Fruit fly (Drosophila melanogaster) whole organism, embryonic: ENCODE data around the gene CG14052.

ENCODE experiments used
- CG12391 ChIP-seq: fragments of 200-800 bp; sonication (Bioruptor generic); optimal IDR thresholded peaks from 3 replicates; lab custom pipeline; 2018; ENCODE audit warnings: missing biosample characterization, mild to moderate bottlenecking, missing genetic modification characterization, moderate library complexity
- CG12659 ChIP-seq: fragments of 200-800 bp; sonication (Bioruptor generic); optimal IDR thresholded peaks from 3 replicates; lab custom pipeline; 2017; ENCODE audit warnings: mild to moderate bottlenecking, missing biosample characterization, missing genetic modification reagents, missing genetic modification characterization
- CG13894 ChIP-seq: fragments of 200-800 bp; sonication (Bioruptor generic); optimal IDR thresholded peaks from 3 replicates; lab custom pipeline; 2018; ENCODE audit warnings: missing biosample characterization, mild to moderate bottlenecking, missing genetic modification characterization, moderate library complexity
- CG14965 ChIP-seq: fragments of 200-800 bp; sonication (Bioruptor generic); optimal IDR thresholded peaks from 2 replicates; lab custom pipeline; 2016; ENCODE audit warnings: missing biosample characterization, missing genetic modification characterization, borderline replicate concordance
- CG1832 ChIP-seq: fragments of 200-800 bp; sonication (Bioruptor generic); optimal IDR thresholded peaks from 2 replicates; lab custom pipeline; 2017; ENCODE audit warnings: missing biosample characterization, mild to moderate bottlenecking, missing genetic modification characterization, inconsistent platforms
- CG4404 ChIP-seq: fragments of 200-800 bp; sonication (Bioruptor generic); IDR thresholded peaks from 2 replicates; pipeline ENCODE4 v1.3.6; 2022; ENCODE audit warnings: missing biosample characterization, missing genetic modification characterization
- Hmr ChIP-seq: fragments of 200-800 bp; sonication (Bioruptor generic); optimal IDR thresholded peaks from 3 replicates; lab custom pipeline; 2017; ENCODE audit warnings: mild to moderate bottlenecking, missing biosample characterization, missing genetic modification reagents, missing genetic modification characterization
- chn ChIP-seq: fragments of 200-800 bp; sonication (Bioruptor generic); optimal IDR thresholded peaks from 2 replicates; lab custom pipeline; 2016; ENCODE audit warnings: missing biosample characterization, missing genetic modification characterization
- gcm ChIP-seq: fragments of 200-800 bp; sonication (Bioruptor generic); optimal IDR thresholded peaks from 2 replicates; lab custom pipeline; 2019; ENCODE audit warnings: missing biosample characterization, mild to moderate bottlenecking, missing genetic modification characterization, moderate library complexity
- sug ChIP-seq: fragments of 200-800 bp; optimal IDR thresholded peaks from 2 replicates; lab custom pipeline; 2019; ENCODE audit warnings: missing biosample characterization, mild to moderate bottlenecking, missing genetic modification characterization, moderate library complexity
- tin ChIP-seq: fragments of 200-800 bp; sonication (Bioruptor generic); optimal IDR thresholded peaks from 3 replicates; lab custom pipeline; 2016; ENCODE audit warnings: missing biosample characterization, missing genetic modification characterization
- ttk ChIP-seq: fragments of 200-800 bp; sonication (Bioruptor generic); IDR thresholded peaks from 2 replicates; pipeline ENCODE4 v2.1.2; 2022; ENCODE audit warnings: missing biosample characterization, missing genetic modification characterization

DNA sequence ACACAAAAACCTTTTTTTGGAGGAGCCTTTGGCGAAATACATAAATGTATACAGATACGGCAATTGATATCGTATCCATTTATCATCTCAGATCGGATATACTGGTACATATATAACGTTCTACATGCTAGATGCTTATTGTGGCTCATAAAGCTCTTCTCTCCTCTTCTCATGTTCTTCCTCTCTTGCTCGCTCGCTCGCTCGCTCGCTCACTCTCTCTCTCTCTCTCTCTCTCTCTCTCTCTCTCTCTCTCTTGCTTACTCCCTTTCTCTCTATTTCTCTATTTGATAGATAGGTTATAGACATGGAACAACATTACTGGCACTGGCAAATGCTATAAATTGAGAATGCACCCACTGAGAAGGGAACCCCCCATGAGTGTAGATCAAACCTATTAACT, 31.5 kb downstream of the CG14052 start:
- TF ChIP-seq CG14965 (GFP tag; lab: Kevin White, UChicago) = no peak
- TF ChIP-seq Hmr (GFP tag; lab: Kevin White, UChicago) = no peak
- no peak for TF ChIP-seq sug (tag; lab: Kevin White, UChicago)
- peak; percentile 70 for TF ChIP-seq CG1832 (GFP tag; lab: Kevin White, UChicago)
- no peak for TF ChIP-seq tin
- no peak for TF ChIP-seq chn (GFP tag; lab: Kevin White, UChicago)
- TF ChIP-seq CG13894 (tag; lab: Kevin White, UChicago) = no peak
- TF ChIP-seq CG12659 (GFP tag; lab: Kevin White, UChicago) = no peak
- TF ChIP-seq gcm (GFP tag; lab: Kevin White, UChicago) = no peak
- TF ChIP-seq ttk = no peak
- TF ChIP-seq CG12391 (tag; lab: Kevin White, UChicago) = no peak
- no peak for TF ChIP-seq CG4404 (GFP tag; lab: Robert Waterston, UW)
